In the genomic region with DNA sequence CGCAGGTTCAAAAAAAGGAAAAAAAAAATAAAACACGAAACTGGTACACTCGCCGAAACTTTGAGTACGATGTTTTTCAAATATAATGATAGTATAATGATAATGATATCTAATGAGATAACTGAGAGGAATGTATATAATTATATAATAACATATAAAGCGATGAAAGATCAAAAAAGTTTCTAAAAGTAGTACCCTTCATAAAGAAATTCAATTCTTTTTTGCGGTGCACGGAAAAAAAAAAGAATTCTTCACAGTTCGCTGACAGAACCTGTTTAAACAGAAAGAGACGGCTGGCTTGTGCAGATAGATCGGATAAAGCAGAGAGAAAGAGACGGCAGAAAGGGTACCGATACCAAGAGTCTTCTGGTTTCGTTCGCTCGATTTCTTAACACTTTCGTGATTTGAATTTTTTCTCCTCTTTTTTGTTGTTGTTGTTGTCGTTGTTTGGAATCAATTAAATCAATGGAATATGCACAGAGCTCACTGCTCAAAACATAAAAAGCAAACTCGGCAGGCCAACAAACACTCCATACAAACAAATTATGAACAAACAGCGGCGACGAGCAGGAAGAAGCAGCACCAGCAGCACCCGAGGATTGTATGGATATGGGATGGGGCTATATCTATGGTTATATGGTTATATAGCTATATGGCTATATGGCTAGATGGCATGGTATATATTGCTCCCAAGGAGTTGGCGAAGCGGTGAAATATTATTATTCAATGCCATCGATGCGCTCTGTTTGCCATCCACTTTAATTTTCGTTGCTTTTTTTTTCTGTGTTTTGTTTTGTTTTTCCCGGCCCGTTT, we compare ENCODE assay signal across 1 fruit fly cellular context.
TF ChIP-seq lines count a peak whose summit lies in the region.

No protein-coding gene starts in this region.

TF ChIP-seq in whole organism, embryonic, 481 proteins besides CTCF, POLR2A, EP300 and RAD21 (continued from another document and continues in another):
- TF ChIP-seq Chrac-16 (GFP tag; optimal IDR thresholded peaks at IDR 0.05; lab: Kevin White, UChicago) (peak; percentile 68), tap (tag; optimal IDR thresholded peaks at IDR 0.05; lab: Kevin White, UChicago) (no peak), CG10565 (GFP tag; optimal IDR thresholded peaks at IDR 0.05; lab: Kevin White, UChicago) (no peak), sens-2 (GFP tag; IDR thresholded peaks at IDR 0.05; lab: Robert Waterston, UW) (0 out of 2 replicates have a peak, but pooled peaks have one; percentile 16), CG3065 (GFP tag; optimal IDR thresholded peaks at IDR 0.05; lab: Kevin White, UChicago) (peak; percentile 43), sna (GFP tag; IDR thresholded peaks at IDR 0.05; lab: Robert Waterston, UW; ENCODE audit: partially characterized antibody) (no peak), cad (GFP tag; optimal IDR thresholded peaks at IDR 0.05; lab: Kevin White, UChicago) (no peak), Hr3 (GFP tag; optimal IDR thresholded peaks at IDR 0.05; lab: Kevin White, UChicago) (peak; percentile 70), CG13296 (GFP tag; optimal IDR thresholded peaks at IDR 0.05; lab: Kevin White, UChicago) (no peak), CG30403 (GFP tag; optimal IDR thresholded peaks at IDR 0.05; lab: Kevin White, UChicago) (peak; percentile 66), pita (GFP tag; optimal IDR thresholded peaks at IDR 0.05; lab: Kevin White, UChicago) (no peak), Dp (GFP tag; optimal IDR thresholded peaks at IDR 0.05; lab: Kevin White, UChicago) (no peak), Blimp-1 (GFP tag; optimal IDR thresholded peaks at IDR 0.05; lab: Kevin White, UChicago) (peak; percentile 60), Dek (tag; optimal IDR thresholded peaks at IDR 0.05; lab: Kevin White, UChicago) (peak; percentile 35), wdn (GFP tag; IDR thresholded peaks at IDR 0.05; lab: Robert Waterston, UW) (peak; percentile 40; the same call in 1 of the 2 replicates), hbn (GFP tag; IDR thresholded peaks at IDR 0.05; lab: Robert Waterston, UW; ENCODE audit: partially characterized antibody) (no peak), repo (GFP tag; optimal IDR thresholded peaks at IDR 0.05; lab: Kevin White, UChicago) (no peak), NFAT (GFP tag; IDR thresholded peaks at IDR 0.05; lab: Robert Waterston, UW) (no peak), Ptx1 (GFP tag; IDR thresholded peaks at IDR 0.05; lab: Robert Waterston, UW) (peak; percentile 46; the same call in 1 of the 2 replicates), CG3847 (GFP tag; IDR thresholded peaks at IDR 0.05; lab: Robert Waterston, UW) (peak; percentile 64), sd (tag; optimal IDR thresholded peaks at IDR 0.05; lab: Kevin White, UChicago) (peak; percentile 89), CG11247 (GFP tag; IDR thresholded peaks at IDR 0.05; lab: Robert Waterston, UW) (no peak; the same call in 1 of the 2 replicates), fru (optimal IDR thresholded peaks at IDR 0.05; lab: Kevin White, UChicago) (no peak), zfh1 (GFP tag; IDR thresholded peaks at IDR 0.05; lab: Robert Waterston, UW) (peak; percentile 79), Bteb2 (GFP tag; optimal IDR thresholded peaks at IDR 0.05; lab: Kevin White, UChicago) (no peak), CG15696 (tag; optimal IDR thresholded peaks at IDR 0.05; lab: Kevin White, UChicago) (peak; percentile 59), CG12391 (tag; optimal IDR thresholded peaks at IDR 0.05; lab: Kevin White, UChicago) (peak; percentile 84), sc (optimal IDR thresholded peaks at IDR 0.05; lab: Kevin White, UChicago) (no peak), sc (GFP tag; optimal IDR thresholded peaks at IDR 0.05; lab: Kevin White, UChicago) (peak; percentile 26), CG17612 (GFP tag; IDR thresholded peaks at IDR 0.05; lab: Robert Waterston, UW) (no peak), CG6854 (GFP tag; optimal IDR thresholded peaks at IDR 0.05; lab: Kevin White, UChicago) (no peak), tx (GFP tag; optimal IDR thresholded peaks at IDR 0.05; lab: Kevin White, UChicago) (no peak), CG10209 (GFP tag; optimal IDR thresholded peaks at IDR 0.05; lab: Kevin White, UChicago) (peak; percentile 33), CG30431 (GFP tag; optimal IDR thresholded peaks at IDR 0.05; lab: Kevin White, UChicago) (peak; percentile 7), CG4360 (GFP tag; IDR thresholded peaks at IDR 0.05; lab: Robert Waterston, UW) (peak; percentile 74), sqz (GFP tag; optimal IDR thresholded peaks at IDR 0.05; lab: Kevin White, UChicago) (peak; percentile 86), croc (GFP tag; conservative IDR thresholded peaks at IDR 0.05; lab: Robert Waterston, UW) (peak; percentile 46; the same call in 1 of the 3 replicates), Tbp (GFP tag; optimal IDR thresholded peaks at IDR 0.05; lab: Kevin White, UChicago) (no peak), CG10959 (GFP tag; IDR thresholded peaks at IDR 0.05; lab: Robert Waterston, UW) (peak; percentile 67), CG2129 (GFP tag; IDR thresholded peaks at IDR 0.05; lab: Robert Waterston, UW; ENCODE audit: partially characterized antibody) (no peak), PHDP (tag; optimal IDR thresholded peaks at IDR 0.05; lab: Kevin White, UChicago) (peak; percentile 75), CG2120 (GFP tag; optimal IDR thresholded peaks at IDR 0.05; lab: Kevin White, UChicago) (peak; percentile 39), CG3407 (GFP tag; optimal IDR thresholded peaks at IDR 0.05; lab: Kevin White, UChicago) (peak; percentile 53), Aef1 (GFP tag; IDR thresholded peaks at IDR 0.05; lab: Robert Waterston, UW) (no peak; the same call in 2 of the 3 replicates), ERR (GFP tag; optimal IDR thresholded peaks at IDR 0.05; lab: Kevin White, UChicago) (no peak), Nf-YB (GFP tag; optimal IDR thresholded peaks at IDR 0.05; lab: Kevin White, UChicago) (peak; percentile 57), ro (GFP tag; IDR thresholded peaks at IDR 0.05; lab: Robert Waterston, UW) (no peak), CG11723 (GFP tag; optimal IDR thresholded peaks at IDR 0.05; lab: Kevin White, UChicago) (no peak), dpn (GFP tag; optimal IDR thresholded peaks at IDR 0.05; lab: Kevin White, UChicago) (peak in 1 of 2 experiments; percentile 67), CG16813 (GFP tag; IDR thresholded peaks at IDR 0.05; lab: Robert Waterston, UW; ENCODE audit: partially characterized antibody) (no peak), CG9876 (GFP tag; optimal IDR thresholded peaks at IDR 0.05; lab: Kevin White, UChicago) (no peak), Doc3 (GFP tag; IDR thresholded peaks at IDR 0.05; lab: Robert Waterston, UW; ENCODE audit: partially characterized antibody) (no peak), HLHmδ (GFP tag; optimal IDR thresholded peaks at IDR 0.05; lab: Kevin White, UChicago) (no peak), CG3995 (GFP tag; optimal IDR thresholded peaks at IDR 0.05; lab: Kevin White, UChicago) (no peak), CG10979 (tag; optimal IDR thresholded peaks at IDR 0.05; lab: Kevin White, UChicago) (peak; percentile 73), unpg (GFP tag; optimal IDR thresholded peaks at IDR 0.05; lab: Kevin White, UChicago) (peak; percentile 80), pros (GFP tag; optimal IDR thresholded peaks at IDR 0.05; lab: Kevin White, UChicago) (no peak), CG8089 (GFP tag; optimal IDR thresholded peaks at IDR 0.05; lab: Kevin White, UChicago) (no peak), CG12769 (tag; optimal IDR thresholded peaks at IDR 0.05; lab: Kevin White, UChicago) (no peak), Vsx1 (GFP tag; optimal IDR thresholded peaks at IDR 0.05; lab: Kevin White, UChicago) (peak; percentile 1), Trl (optimal IDR thresholded peaks at IDR 0.05; lab: Kevin White, UChicago) (no peak), Trl (GFP tag; optimal IDR thresholded peaks at IDR 0.05; lab: Kevin White, UChicago) (no peak), CG8388 (GFP tag; optimal IDR thresholded peaks at IDR 0.05; lab: Kevin White, UChicago) (peak; percentile 78), Fer2 (tag; optimal IDR thresholded peaks at IDR 0.05; lab: Kevin White, UChicago) (no peak), CG33557 (GFP tag; optimal IDR thresholded peaks at IDR 0.05; lab: Kevin White, UChicago) (peak; percentile 57), CG16815 (GFP tag; optimal IDR thresholded peaks at IDR 0.05; lab: Kevin White, UChicago) (peak; percentile 62), CG10366 (GFP tag; IDR thresholded peaks at IDR 0.05; lab: Robert Waterston, UW) (peak; percentile 39), Ssrp (tag; optimal IDR thresholded peaks at IDR 0.05; lab: Kevin White, UChicago) (peak; percentile 69), mam (GFP tag; optimal IDR thresholded peaks at IDR 0.05; lab: Kevin White, UChicago) (peak; percentile 5), kni (GFP tag; optimal IDR thresholded peaks at IDR 0.05; lab: Kevin White, UChicago) (peak; percentile 62), Side (GFP tag; optimal IDR thresholded peaks at IDR 0.05; lab: Kevin White, UChicago) (no peak), nmo (GFP tag; optimal IDR thresholded peaks at IDR 0.05; lab: Kevin White, UChicago) (peak; percentile 82), CG10147 (GFP tag; optimal IDR thresholded peaks at IDR 0.05; lab: Kevin White, UChicago) (no peak), Ets65A (GFP tag; lab: Kevin White, UChicago) (no peak), eyg (GFP tag; optimal IDR thresholded peaks at IDR 0.05; lab: Kevin White, UChicago) (no peak), bcd (GFP tag; optimal IDR thresholded peaks at IDR 0.05; lab: Kevin White, UChicago) (peak; percentile 29), CG4424 (GFP tag; optimal IDR thresholded peaks at IDR 0.05; lab: Kevin White, UChicago) (peak; percentile 51), CG17829 (tag; optimal IDR thresholded peaks at IDR 0.05; lab: Kevin White, UChicago) (peak; percentile 46), slou (GFP tag; optimal IDR thresholded peaks at IDR 0.05; lab: Kevin White, UChicago) (no peak), ftz-f1 (GFP tag; optimal IDR thresholded peaks at IDR 0.05; lab: Kevin White, UChicago) (no peak), CG1603 (tag; optimal IDR thresholded peaks at IDR 0.05; lab: Kevin White, UChicago) (no peak), CG12219 (GFP tag; optimal IDR thresholded peaks at IDR 0.05; lab: Kevin White, UChicago) (no peak), row (GFP tag; IDR thresholded peaks at IDR 0.05; lab: Robert Waterston, UW) (peak; percentile 80), Hand (GFP tag; optimal IDR thresholded peaks at IDR 0.05; lab: Kevin White, UChicago) (no peak), maf-S (GFP tag; optimal IDR thresholded peaks at IDR 0.05; lab: Kevin White, UChicago) (no peak), CG7839 (tag; optimal IDR thresholded peaks at IDR 0.05; lab: Kevin White, UChicago) (peak; percentile 74), CG3726 (GFP tag; IDR thresholded peaks at IDR 0.05; lab: Robert Waterston, UW) (peak; percentile 44; the same call in 1 of the 3 replicates), CG11398 (GFP tag; optimal IDR thresholded peaks at IDR 0.05; lab: Kevin White, UChicago) (no peak), CG11504 (tag; optimal IDR thresholded peaks at IDR 0.05; lab: Kevin White, UChicago) (peak; percentile 56), cwo (GFP tag; optimal IDR thresholded peaks at IDR 0.05; lab: Kevin White, UChicago) (no peak), Sin3A (optimal IDR thresholded peaks at IDR 0.05; lab: Kevin White, UChicago) (no peak), lilli (GFP tag; optimal IDR thresholded peaks at IDR 0.05; lab: Kevin White, UChicago) (peak; percentile 39), bsh (GFP tag; optimal IDR thresholded peaks at IDR 0.05; lab: Kevin White, UChicago) (peak; percentile 88), lmd (GFP tag; IDR thresholded peaks at IDR 0.05; lab: Robert Waterston, UW) (peak; percentile 65), CG11696 (GFP tag; IDR thresholded peaks at IDR 0.05; lab: Robert Waterston, UW) (no peak), da (GFP tag; optimal IDR thresholded peaks at IDR 0.05; lab: Kevin White, UChicago) (no peak), lab (GFP tag; optimal IDR thresholded peaks at IDR 0.05; lab: Kevin White, UChicago) (peak; percentile 16), CG1792 (GFP tag; optimal IDR thresholded peaks at IDR 0.05; lab: Kevin White, UChicago) (no peak), en (GFP tag; optimal IDR thresholded peaks at IDR 0.05; lab: Kevin White, UChicago) (no peak), Mad (GFP tag; optimal IDR thresholded peaks at IDR 0.05; lab: Kevin White, UChicago) (no peak), D19A (tag; optimal IDR thresholded peaks at IDR 0.05; lab: Kevin White, UChicago) (peak; percentile 40), stc (GFP tag; IDR thresholded peaks at IDR 0.05; lab: Robert Waterston, UW) (peak; percentile 33; the same call in 1 of the 2 replicates), CG17328 (GFP tag; IDR thresholded peaks at IDR 0.05; lab: Robert Waterston, UW) (peak; percentile 77; the same call in 1 of the 2 replicates), CG10431 (GFP tag; optimal IDR thresholded peaks at IDR 0.05; lab: Kevin White, UChicago) (no peak), salm (tag; optimal IDR thresholded peaks at IDR 0.05; lab: Kevin White, UChicago) (peak; percentile 24), Fer3 (tag; optimal IDR thresholded peaks at IDR 0.05; lab: Kevin White, UChicago) (no peak), CG31365 (tag; optimal IDR thresholded peaks at IDR 0.05; lab: Kevin White, UChicago) (no peak), CG2202 (tag; optimal IDR thresholded peaks at IDR 0.05; lab: Kevin White, UChicago) (peak; percentile 29), ci (GFP tag; IDR thresholded peaks at IDR 0.05; lab: Robert Waterston, UW) (peak; percentile 44; the same call in 2 of the 3 replicates), Drgx (GFP tag; IDR thresholded peaks at IDR 0.05; lab: Robert Waterston, UW) (peak; percentile 46; the same call in 1 of the 2 replicates), CG7928 (GFP tag; optimal IDR thresholded peaks at IDR 0.05; lab: Kevin White, UChicago) (no peak), CG7271 (tag; optimal IDR thresholded peaks at IDR 0.05; lab: Kevin White, UChicago) (no peak), CG17385 (GFP tag; optimal IDR thresholded peaks at IDR 0.05; lab: Kevin White, UChicago) (peak; percentile 42), knrl (GFP tag; IDR thresholded peaks at IDR 0.05; lab: Robert Waterston, UW; ENCODE audit: partially characterized antibody) (no peak), Ets97D (GFP tag; optimal IDR thresholded peaks at IDR 0.05; lab: Kevin White, UChicago) (no peak), Med (GFP tag; lab: Kevin White, UChicago) (peak; percentile 59), CG31224 (GFP tag; IDR thresholded peaks at IDR 0.05; lab: Robert Waterston, UW) (peak; percentile 60), CG7745 (tag; optimal IDR thresholded peaks at IDR 0.05; lab: Kevin White, UChicago) (no peak), zfh2 (GFP tag; optimal IDR thresholded peaks at IDR 0.05; lab: Kevin White, UChicago) (no peak), Optix (GFP tag; IDR thresholded peaks at IDR 0.05; lab: Robert Waterston, UW) (no peak), CG31441 (GFP tag; IDR thresholded peaks at IDR 0.05; lab: Robert Waterston, UW) (peak; percentile 72), sens (GFP tag; lab: Kevin White, UChicago) (peak; percentile 86), CG16863 (GFP tag; optimal IDR thresholded peaks at IDR 0.05; lab: Kevin White, UChicago) (no peak), Rfx (GFP tag; IDR thresholded peaks at IDR 0.05; lab: Robert Waterston, UW) (peak; percentile 73)
